Worm (Caenorhabditis elegans) whole organism, mixed stage, embryonic: ENCODE data around the gene nas-11.

Source experiments
- ham-2 ChIP-seq: fragments of 200-800 bp; sonication (Bioruptor generic); optimal IDR thresholded peaks from 2 replicates; lab custom pipeline; 2018; ENCODE audit warnings: mild to moderate bottlenecking, missing genetic modification characterization, missing compliant biosample characterization
- mep-1 ChIP-seq: fragments of 150-350 bp; optimal IDR thresholded peaks from 2 replicates; lab custom pipeline; 2017; ENCODE audit warnings: missing biosample characterization, missing genetic modification reagents, missing genetic modification characterization, inconsistent platforms
- mls-2 ChIP-seq: sonication (generic microtip); optimal IDR thresholded peaks from 2 replicates; lab custom pipeline; 2016; ENCODE audit warnings: mild to moderate bottlenecking, missing genetic modification characterization, moderate library complexity, missing compliant biosample characterization
- nhr-12 ChIP-seq: fragments of 150-350 bp; optimal IDR thresholded peaks from 2 replicates; lab custom pipeline; 2014; ENCODE audit warnings: missing biosample characterization, missing genetic modification characterization
- nhr-2 ChIP-seq: fragments of 150-350 bp; optimal IDR thresholded peaks from 2 replicates; lab custom pipeline; 2014; ENCODE audit warnings: missing biosample characterization, missing genetic modification characterization
- nhr-28 ChIP-seq: fragments of 150-350 bp; optimal IDR thresholded peaks from 2 replicates; lab custom pipeline; 2014; ENCODE audit warnings: missing biosample characterization, missing genetic modification characterization
- sem-2 ChIP-seq: fragments of 200-800 bp; sonication (Bioruptor generic); optimal IDR thresholded peaks from 2 replicates; lab custom pipeline; 2018; ENCODE audit warnings: mild to moderate bottlenecking, missing genetic modification characterization, missing compliant biosample characterization
- unc-39 ChIP-seq: fragments of 150-350 bp; optimal IDR thresholded peaks from 2 replicates; lab custom pipeline; 2014; ENCODE audit warnings: missing biosample characterization, missing genetic modification characterization
- unc-62 ChIP-seq: fragments of 150-350 bp; optimal IDR thresholded peaks from 2 replicates; lab custom pipeline; 2014; ENCODE audit warnings: missing biosample characterization, missing genetic modification reagents, missing genetic modification characterization
- ztf-11 ChIP-seq: fragments of 150-350 bp; optimal IDR thresholded peaks from 2 replicates; lab custom pipeline; 2014; ENCODE audit warnings: missing biosample characterization, missing genetic modification characterization

DNA sequence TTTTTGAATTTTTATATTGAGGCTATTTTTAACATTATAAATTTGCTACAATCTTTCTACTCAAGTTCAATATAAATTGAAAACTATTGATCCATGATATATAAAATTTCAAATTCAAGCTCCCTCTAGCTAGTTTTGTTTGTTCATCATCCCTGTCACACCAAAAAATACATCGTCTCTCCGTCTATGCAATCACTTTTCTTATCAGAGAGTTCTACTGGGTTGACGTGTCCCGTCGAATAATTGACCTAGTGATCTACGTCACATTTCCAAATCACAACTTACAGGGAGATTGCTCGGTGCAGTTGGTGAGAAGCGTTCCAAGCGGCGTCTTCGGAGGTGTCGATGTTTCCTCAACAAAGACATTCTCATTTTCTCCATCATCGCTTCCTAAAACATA is 47.8 kb downstream of the nas-11 start:
- TF ChIP-seq mep-1 (tag; lab: Kevin White, UChicago) = no peak
- TF ChIP-seq nhr-28 = no peak
- no peak for TF ChIP-seq nhr-2 (tag; lab: Kevin White, UChicago)
- no peak for TF ChIP-seq mls-2 (tag; lab: Kevin White, UChicago)
- TF ChIP-seq unc-62 (GFP tag; lab: Kevin White, UChicago) = no peak
- no peak for TF ChIP-seq ham-2 (GFP tag; lab: Kevin White, UChicago)
- no peak for TF ChIP-seq unc-39
- TF ChIP-seq sem-2 = no peak
- no peak for TF ChIP-seq nhr-12 (tag; lab: Kevin White, UChicago)
- TF ChIP-seq ztf-11 = no peak
